Fruit fly (Drosophila melanogaster): ENCODE data around the gene CG16749.

The CG16749 gene

DNA sequence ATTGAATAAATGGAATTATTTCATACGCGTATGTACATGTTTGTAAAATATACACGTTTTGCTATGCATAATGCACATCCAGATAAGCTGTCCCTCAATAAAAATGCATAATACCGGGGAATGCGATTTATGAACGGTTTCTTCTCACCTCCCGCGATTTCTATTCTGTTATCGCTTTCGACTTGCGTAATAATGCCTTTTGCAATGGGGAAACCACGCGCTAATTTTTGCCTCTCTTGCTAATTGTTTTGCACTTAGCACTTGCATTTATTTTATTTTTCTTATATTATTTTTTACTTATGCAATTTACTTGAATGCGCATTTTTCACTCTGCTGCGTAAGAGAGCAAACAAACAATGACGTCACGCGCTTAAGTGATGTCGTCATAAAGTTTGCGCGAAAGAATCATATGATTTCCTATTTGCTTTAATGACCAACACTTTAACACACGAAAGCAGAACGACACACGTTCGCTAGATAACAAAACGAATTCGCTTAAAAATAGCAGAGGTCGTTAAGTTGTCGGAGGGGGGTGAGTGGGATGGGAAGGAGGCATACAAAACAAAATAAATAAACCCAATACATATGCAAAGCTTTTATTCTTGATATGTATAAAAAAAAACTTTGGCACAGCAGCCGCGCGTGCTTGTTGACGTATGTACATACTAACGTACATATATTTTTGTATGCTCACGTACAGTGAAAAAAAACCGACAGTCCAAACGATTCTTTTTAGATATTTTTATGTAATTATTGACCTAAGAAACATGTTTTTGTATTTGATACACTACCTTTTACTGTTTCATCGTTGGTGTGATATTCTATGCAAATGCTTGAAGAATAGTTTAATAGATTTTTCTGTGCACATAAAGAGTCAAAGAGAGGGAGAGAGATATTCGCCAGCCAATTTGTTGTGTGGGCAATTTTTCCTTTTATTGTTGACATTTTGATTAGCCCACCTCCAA is 20.0 kb upstream of the CG16749 start (continued):
- no peak for TF ChIP-seq CG8319 (GFP tag; optimal IDR thresholded peaks at IDR 0.05)
- TF ChIP-seq CG6163 (GFP tag; IDR thresholded peaks at IDR 0.05): no peak
- peak; percentile 44 for TF ChIP-seq fd85E (GFP tag; optimal IDR thresholded peaks at IDR 0.05)
- peak; percentile 76 for TF ChIP-seq CG3919 (GFP tag; optimal IDR thresholded peaks at IDR 0.05)
- TF ChIP-seq fkh (GFP tag; optimal IDR thresholded peaks at IDR 0.05): peak; percentile 95
- TF ChIP-seq achi (GFP tag; optimal IDR thresholded peaks at IDR 0.05): peak; percentile 67
- peak; percentile 17 for TF ChIP-seq CG1621 (tag; optimal IDR thresholded peaks at IDR 0.05)
- TF ChIP-seq dsx (GFP tag; optimal IDR thresholded peaks at IDR 0.05; ENCODE audit: poor library complexity, severe bottlenecking): no peak
- peak; percentile 11 for TF ChIP-seq Sox15 (GFP tag; optimal IDR thresholded peaks at IDR 0.05)
- TF ChIP-seq CG11762 (GFP tag; optimal IDR thresholded peaks at IDR 0.05; ENCODE audit: insufficient read depth): peak; percentile 61
- peak; percentile 88 for TF ChIP-seq CG32006 (GFP tag; optimal IDR thresholded peaks at IDR 0.05)
- peak; percentile 60 for TF ChIP-seq Smox (GFP tag; optimal IDR thresholded peaks at IDR 0.05)
- TF ChIP-seq CG6276 (GFP tag; optimal IDR thresholded peaks at IDR 0.05): peak; percentile 54
- peak; percentile 45 for TF ChIP-seq cyc (GFP tag; optimal IDR thresholded peaks at IDR 0.05)
- peak; percentile 73 for TF ChIP-seq acj6 (GFP tag; optimal IDR thresholded peaks at IDR 0.05)
- TF ChIP-seq pdm3 (GFP tag; optimal IDR thresholded peaks at IDR 0.05): peak; percentile 74
- TF ChIP-seq Blimp-1 (GFP tag; optimal IDR thresholded peaks at IDR 0.05): no peak
- TF ChIP-seq Hr39 (GFP tag; optimal IDR thresholded peaks at IDR 0.05): peak; percentile 56
- TF ChIP-seq Eip75B (GFP tag; optimal IDR thresholded peaks at IDR 0.05): peak; percentile 31
- TF ChIP-seq Eip93F (GFP tag; optimal IDR thresholded peaks at IDR 0.05): peak; percentile 18
- peak; percentile 63 for TF ChIP-seq CG4318 (GFP tag; optimal IDR thresholded peaks at IDR 0.05)
- TF ChIP-seq Eip78C (GFP tag): peak; percentile 91
- peak; percentile 33 for TF ChIP-seq CG6808 (GFP tag; optimal IDR thresholded peaks at IDR 0.05)
- TF ChIP-seq CG9139 (GFP tag; optimal IDR thresholded peaks at IDR 0.05): peak; percentile 10
- peak; percentile 50 for TF ChIP-seq spab (GFP tag; optimal IDR thresholded peaks at IDR 0.05)
- peak; percentile 52 for TF ChIP-seq esn (GFP tag; optimal IDR thresholded peaks at IDR 0.05)

DNA sequence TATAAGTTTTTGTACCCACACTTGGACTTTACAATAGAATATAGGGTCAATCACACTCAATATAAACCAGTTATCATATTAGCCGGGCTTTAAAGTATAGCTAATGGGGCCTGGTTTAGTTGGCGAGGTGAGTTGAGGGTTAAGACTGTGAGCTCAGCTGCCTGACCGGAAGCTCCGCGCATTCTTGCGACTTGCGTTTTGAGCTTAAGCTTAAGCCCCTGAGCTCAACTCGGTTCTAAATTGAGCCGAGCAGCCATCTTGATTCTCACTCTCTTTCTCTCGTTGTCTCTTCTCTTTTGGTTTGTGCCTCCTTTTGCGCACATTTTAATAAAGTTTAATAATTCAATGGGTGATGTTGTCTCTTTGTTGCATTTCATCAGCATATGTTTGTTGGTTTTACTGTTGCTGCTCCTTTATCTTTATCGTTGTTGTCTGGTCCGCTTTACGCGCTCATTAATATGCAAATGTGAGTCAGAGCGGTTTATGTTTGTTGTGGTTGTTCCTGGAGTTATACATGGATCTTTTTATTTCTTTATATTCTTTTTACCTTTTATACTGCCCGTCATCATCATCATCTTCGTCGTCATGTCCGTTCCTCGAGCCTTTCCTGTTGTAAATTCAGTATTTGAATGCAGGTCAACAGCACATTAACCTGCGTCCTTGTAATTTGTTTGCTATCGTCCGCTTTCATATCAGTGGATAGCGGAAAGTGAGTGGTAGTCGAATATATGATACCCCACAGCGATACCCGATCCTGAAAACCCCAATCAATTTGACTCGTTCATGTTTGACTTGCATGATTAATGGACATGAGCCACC is 19.1 kb upstream of the CG16749 start:
- TF ChIP-seq CG3032 (tag; optimal IDR thresholded peaks at IDR 0.05) (no peak), Lpt (GFP tag; optimal IDR thresholded peaks at IDR 0.05) (no peak), CG6163 (GFP tag; IDR thresholded peaks at IDR 0.05) (0 out of 3 replicates have a peak, but pooled peaks have one; percentile 26), acj6 (GFP tag; optimal IDR thresholded peaks at IDR 0.05) (no peak), Eip75B (GFP tag; optimal IDR thresholded peaks at IDR 0.05) (no peak), CG11762 (GFP tag; optimal IDR thresholded peaks at IDR 0.05; ENCODE audit: insufficient read depth) (no peak), achi (GFP tag; optimal IDR thresholded peaks at IDR 0.05) (no peak), Ets96B (tag; optimal IDR thresholded peaks at IDR 0.05) (no peak), CG8119 (GFP tag; IDR thresholded peaks at IDR 0.05) (no peak), fd59A (GFP tag; optimal IDR thresholded peaks at IDR 0.05) (no peak), CG6854 (GFP tag; optimal IDR thresholded peaks at IDR 0.05) (peak; percentile 39), salr (GFP tag; optimal IDR thresholded peaks at IDR 0.05) (no peak), Eip78C (GFP tag) (peak; percentile 42), CG31627 (GFP tag; optimal IDR thresholded peaks at IDR 0.05) (no peak), Sox14 (GFP tag; optimal IDR thresholded peaks at IDR 0.05) (no peak), svp (GFP tag) (peak; percentile 77), dsx (GFP tag; optimal IDR thresholded peaks at IDR 0.05; ENCODE audit: poor library complexity, severe bottlenecking) (peak; percentile 83), Hr39 (GFP tag; optimal IDR thresholded peaks at IDR 0.05) (no peak), CG32006 (GFP tag; optimal IDR thresholded peaks at IDR 0.05) (no peak), CG16779 (tag; optimal IDR thresholded peaks at IDR 0.05) (no peak), CG15336 (GFP tag; IDR thresholded peaks at IDR 0.05) (no peak), ss (GFP tag; optimal IDR thresholded peaks at IDR 0.05) (peak in 1 of 2 experiments; percentile 16), Sox15 (GFP tag; optimal IDR thresholded peaks at IDR 0.05) (no peak), Ets21C (GFP tag; optimal IDR thresholded peaks at IDR 0.05) (no peak), CG9139 (GFP tag; optimal IDR thresholded peaks at IDR 0.05) (no peak), Sox102F (GFP tag; optimal IDR thresholded peaks at IDR 0.05) (peak; percentile 6), CG3919 (GFP tag; optimal IDR thresholded peaks at IDR 0.05) (peak; percentile 11), CG6276 (GFP tag; optimal IDR thresholded peaks at IDR 0.05) (no peak), fd85E (GFP tag; optimal IDR thresholded peaks at IDR 0.05) (peak; percentile 7), CG8632 (GFP tag; optimal IDR thresholded peaks at IDR 0.05) (no peak), Hr38 (GFP tag; optimal IDR thresholded peaks at IDR 0.05) (no peak), CG4318 (GFP tag; optimal IDR thresholded peaks at IDR 0.05) (no peak), esn (GFP tag; optimal IDR thresholded peaks at IDR 0.05) (no peak), fkh (GFP tag; optimal IDR thresholded peaks at IDR 0.05) (no peak)

All from whole organism, prepupa.